Fruit fly (Drosophila melanogaster) whole organism, embryonic: ENCODE measurements around the gene CG34180.

Source experiments
- Abd-B ChIP-seq: fragments of 200-800 bp; sonication (Bioruptor generic); optimal IDR thresholded peaks from 2 replicates; lab custom pipeline; 2018; ENCODE audit warnings: missing biosample characterization, mild to moderate bottlenecking, missing genetic modification characterization, moderate library complexity
- Antp ChIP-seq: fragments of 200-800 bp; sonication (Bioruptor generic); optimal IDR thresholded peaks from 3 replicates; lab custom pipeline; 2016; ENCODE audit warnings: missing biosample characterization, missing genetic modification characterization
- Asciz ChIP-seq: fragments of 200-800 bp; sonication (Bioruptor generic); optimal IDR thresholded peaks from 2 replicates; lab custom pipeline; 2017; ENCODE audit warnings: missing biosample characterization, mild to moderate bottlenecking, missing genetic modification characterization, missing genetic modification reagents
- CG10431 ChIP-seq: fragments of 200-800 bp; sonication (Bioruptor generic); optimal IDR thresholded peaks from 3 replicates; lab custom pipeline; 2018; ENCODE audit warnings: missing biosample characterization, mild to moderate bottlenecking, missing genetic modification characterization
- CG11504 ChIP-seq: fragments of 200-800 bp; sonication (Bioruptor generic); optimal IDR thresholded peaks from 3 replicates; lab custom pipeline; 2019; ENCODE audit warnings: missing biosample characterization, mild to moderate bottlenecking, missing genetic modification characterization, moderate library complexity
- CG12104 ChIP-seq: fragments of 200-800 bp; sonication (Bioruptor generic); optimal IDR thresholded peaks from 3 replicates; lab custom pipeline; 2016; ENCODE audit warnings: missing biosample characterization, missing genetic modification characterization
- CG12299 ChIP-seq: fragments of 200-800 bp; sonication (Bioruptor generic); optimal IDR thresholded peaks from 2 replicates; lab custom pipeline; 2018; ENCODE audit warnings: missing biosample characterization, mild to moderate bottlenecking, missing genetic modification characterization
- CG13775 ChIP-seq: fragments of 200-800 bp; sonication (Bioruptor generic); optimal IDR thresholded peaks from 3 replicates; lab custom pipeline; 2017; ENCODE audit warnings: missing biosample characterization, mild to moderate bottlenecking, missing genetic modification characterization
- CG15011 ChIP-seq: fragments of 200-800 bp; sonication (Bioruptor generic); optimal IDR thresholded peaks from 3 replicates; lab custom pipeline; 2018; ENCODE audit warnings: missing biosample characterization, mild to moderate bottlenecking, missing genetic modification characterization
- CG16813 ChIP-seq: fragments of 200-800 bp; sonication (Bioruptor generic); IDR thresholded peaks from 3 replicates; pipeline ENCODE4 v1.3.6; 2022; ENCODE audit warnings: missing biosample characterization, missing genetic modification characterization; ENCODE audit not compliant: partially characterized antibody
- CG17361 ChIP-seq: fragments of 200-800 bp; sonication (Bioruptor generic); IDR thresholded peaks from 3 replicates; pipeline ENCODE4 v1.3.6; 2022; ENCODE audit warnings: missing biosample characterization, missing genetic modification characterization
- CG2202 ChIP-seq: fragments of 200-800 bp; sonication (Bioruptor generic); optimal IDR thresholded peaks from 2 replicates; lab custom pipeline; 2018; ENCODE audit warnings: missing biosample characterization, mild to moderate bottlenecking, missing genetic modification characterization
- CG6765 ChIP-seq: fragments of 200-800 bp; sonication (Bioruptor generic); optimal IDR thresholded peaks from 3 replicates; lab custom pipeline; 2017; ENCODE audit warnings: missing biosample characterization, mild to moderate bottlenecking, missing genetic modification characterization
- CG7372 ChIP-seq: fragments of 200-800 bp; sonication (Bioruptor generic); IDR thresholded peaks from 2 replicates; pipeline ENCODE4 v1.3.6; 2022; ENCODE audit warnings: missing biosample characterization, missing genetic modification characterization
- CG7786 ChIP-seq: fragments of 200-800 bp; sonication (Bioruptor generic); optimal IDR thresholded peaks from 2 replicates; lab custom pipeline; 2016; ENCODE audit warnings: missing biosample characterization, missing genetic modification characterization
- CG8765 ChIP-seq: fragments of 200-800 bp; sonication (Bioruptor generic); IDR thresholded peaks from 2 replicates; pipeline ENCODE4 v1.3.6; 2022; ENCODE audit warnings: missing biosample characterization, missing genetic modification characterization
- CG8944 ChIP-seq: fragments of 200-800 bp; sonication (Bioruptor generic); optimal IDR thresholded peaks from 3 replicates; lab custom pipeline; 2016; ENCODE audit warnings: missing biosample characterization, missing genetic modification characterization
- CG9817 ChIP-seq: fragments of 200-800 bp; sonication (Bioruptor generic); optimal IDR thresholded peaks from 2 replicates; lab custom pipeline; 2018; ENCODE audit warnings: missing biosample characterization, mild to moderate bottlenecking, missing genetic modification characterization, moderate library complexity
- CkIIα-i1 ChIP-seq: fragments of 200-800 bp; sonication (Bioruptor generic); IDR thresholded peaks from 2 replicates; pipeline ENCODE4 v1.3.6; 2022; ENCODE audit warnings: missing biosample characterization, missing genetic modification characterization
- Dfd ChIP-seq, 2 experiments: fragments of >200 bp; optimal IDR thresholded peaks; 2 replicates each; lab custom pipeline; 2017; ENCODE audit warnings: missing biosample characterization in 2 of 2, missing genetic modification characterization in 2 of 2
- Doc2 ChIP-seq: fragments of 200-800 bp; sonication (Bioruptor generic); IDR thresholded peaks from 2 replicates; pipeline ENCODE4 v1.3.6; 2022; ENCODE audit warnings: missing biosample characterization, missing genetic modification characterization
- H15 ChIP-seq: fragments of 200-800 bp; sonication (Bioruptor generic); IDR thresholded peaks from 3 replicates; pipeline ENCODE4 v1.3.6; 2022; ENCODE audit warnings: missing biosample characterization, missing genetic modification characterization
- HHEX ChIP-seq: fragments of 200-800 bp; sonication (Bioruptor generic); optimal IDR thresholded peaks from 3 replicates; lab custom pipeline; 2017; ENCODE audit warnings: missing biosample characterization, mild to moderate bottlenecking, missing genetic modification characterization, missing genetic modification reagents
- HLH3B ChIP-seq: fragments of 200-800 bp; sonication (Bioruptor generic); IDR thresholded peaks from 2 replicates; pipeline ENCODE4 v1.3.6; 2022; ENCODE audit warnings: missing biosample characterization, missing genetic modification characterization
- Hr51 ChIP-seq, 2 experiments: fragments of 200-800 bp; sonication (Bioruptor generic); optimal IDR thresholded peaks; 2 replicates in 1 of 2; 3 replicates in 1 of 2; lab custom pipeline; 2016 to 2018; ENCODE audit warnings: missing biosample characterization in 2 of 2, missing genetic modification characterization in 2 of 2, mild to moderate bottlenecking in 1 of 2, moderate library complexity in 1 of 2
- NFAT ChIP-seq: fragments of 200-800 bp; sonication (Bioruptor generic); IDR thresholded peaks from 2 replicates; pipeline ENCODE4 v1.3.6; 2022; ENCODE audit warnings: missing biosample characterization, missing genetic modification characterization
- Sin3A ChIP-seq: fragments of >200 bp; optimal IDR thresholded peaks from 2 replicates; lab custom pipeline; 2018
- Ssrp ChIP-seq: fragments of 200-800 bp; sonication (Bioruptor generic); optimal IDR thresholded peaks from 2 replicates; lab custom pipeline; 2018; ENCODE audit warnings: missing biosample characterization, mild to moderate bottlenecking, missing genetic modification characterization, moderate library complexity
- Trl ChIP-seq, 3 experiments: fragments of >200 bp in 2 of 3; fragments of 200-800 bp in 1 of 3; sonication (Bioruptor generic) in 1 of 3; optimal IDR thresholded peaks; 2 replicates in 1 of 3; 3 replicates in 2 of 3; lab custom pipeline; 2016 to 2017; ENCODE audit warnings: missing biosample characterization in 1 of 3, missing genetic modification characterization in 1 of 3
- bowl ChIP-seq: fragments of 200-800 bp; sonication (Bioruptor generic); IDR thresholded peaks from 2 replicates; pipeline ENCODE4 v1.3.6; 2022; ENCODE audit warnings: missing biosample characterization, missing genetic modification characterization
- cas ChIP-seq: fragments of 200-800 bp; sonication (Bioruptor generic); IDR thresholded peaks from 2 replicates; pipeline ENCODE4 v1.3.6; 2022; ENCODE audit warnings: missing biosample characterization, missing genetic modification characterization
- corto ChIP-seq: fragments of 200-800 bp; sonication (Bioruptor generic); optimal IDR thresholded peaks from 2 replicates; lab custom pipeline; 2016; ENCODE audit warnings: missing biosample characterization, mild to moderate bottlenecking, missing genetic modification characterization, moderate library complexity
- ems ChIP-seq: fragments of 200-800 bp; sonication (Bioruptor generic); optimal IDR thresholded peaks from 3 replicates; lab custom pipeline; 2016; ENCODE audit warnings: missing biosample characterization, missing genetic modification characterization
- ewg ChIP-seq: fragments of 200-800 bp; sonication (Bioruptor generic); optimal IDR thresholded peaks from 3 replicates; lab custom pipeline; 2017; ENCODE audit warnings: mild to moderate bottlenecking, missing biosample characterization, missing genetic modification reagents, missing genetic modification characterization
- eyg ChIP-seq: fragments of 200-800 bp; sonication (Bioruptor generic); optimal IDR thresholded peaks from 3 replicates; lab custom pipeline; 2016; ENCODE audit warnings: missing biosample characterization, missing genetic modification characterization
- jigr1 ChIP-seq: fragments of 200-800 bp; sonication (Bioruptor generic); IDR thresholded peaks from 3 replicates; pipeline ENCODE4 v1.3.6; 2022; ENCODE audit warnings: missing biosample characterization, missing genetic modification characterization
- kay ChIP-seq: fragments of 200-800 bp; sonication (Bioruptor generic); optimal IDR thresholded peaks from 2 replicates; lab custom pipeline; 2016; ENCODE audit warnings: missing biosample characterization, missing genetic modification characterization
- lmd ChIP-seq: fragments of 200-800 bp; sonication (Bioruptor generic); IDR thresholded peaks from 2 replicates; pipeline ENCODE4 v1.3.6; 2022; ENCODE audit warnings: missing biosample characterization, missing genetic modification characterization
- org-1 ChIP-seq: fragments of 200-800 bp; sonication (Bioruptor generic); optimal IDR thresholded peaks from 2 replicates; lab custom pipeline; 2017; ENCODE audit warnings: missing biosample characterization, missing genetic modification characterization
- otp ChIP-seq: fragments of 200-800 bp; sonication (Bioruptor generic); IDR thresholded peaks from 3 replicates; pipeline ENCODE4, ENCODE4 v1.3.6; 2022; ENCODE audit warnings: missing biosample characterization, missing genetic modification characterization
- prd ChIP-seq, 3 experiments: fragments of >200 bp in 2 of 3; fragments of 200-800 bp in 1 of 3; sonication (Bioruptor generic) in 1 of 3; optimal IDR thresholded peaks in 2 of 3; IDR thresholded peaks in 1 of 3; 2 replicates in 2 of 3; 3 replicates in 1 of 3; pipeline versions ENCODE4 v1.3.6 to Lab custom; 2017 to 2022; ENCODE audit warnings: missing biosample characterization in 1 of 3, missing genetic modification characterization in 1 of 3
- pros ChIP-seq: fragments of 200-800 bp; sonication (Bioruptor generic); optimal IDR thresholded peaks from 3 replicates; lab custom pipeline; 2019; ENCODE audit warnings: missing biosample characterization, mild to moderate bottlenecking, missing genetic modification characterization, moderate library complexity
- run ChIP-seq: fragments of 200-800 bp; sonication (Bioruptor generic); optimal IDR thresholded peaks from 3 replicates; lab custom pipeline; 2018; ENCODE audit warnings: missing biosample characterization, mild to moderate bottlenecking, missing genetic modification characterization
- schlank ChIP-seq: fragments of 200-800 bp; sonication (Bioruptor generic); optimal IDR thresholded peaks from 2 replicates; lab custom pipeline; 2018; ENCODE audit warnings: missing biosample characterization, mild to moderate bottlenecking, missing genetic modification characterization
- slbo ChIP-seq: fragments of 200-800 bp; sonication (Bioruptor generic); IDR thresholded peaks from 2 replicates; pipeline ENCODE4 v1.3.6; 2022; ENCODE audit warnings: missing biosample characterization, missing genetic modification characterization
- slp2 ChIP-seq: fragments of 200-800 bp; sonication (Bioruptor generic); optimal IDR thresholded peaks from 2 replicates; lab custom pipeline; 2016; ENCODE audit warnings: missing biosample characterization, missing genetic modification characterization
- sob ChIP-seq: fragments of 200-800 bp; sonication (Bioruptor generic); IDR thresholded peaks from 2 replicates; pipeline ENCODE4 v1.3.6; 2022; ENCODE audit warnings: missing biosample characterization, missing genetic modification characterization
- sug ChIP-seq: fragments of 200-800 bp; optimal IDR thresholded peaks from 2 replicates; lab custom pipeline; 2019; ENCODE audit warnings: missing biosample characterization, mild to moderate bottlenecking, missing genetic modification characterization, moderate library complexity
- toy ChIP-seq: fragments of 200-800 bp; sonication (Bioruptor generic); IDR thresholded peaks from 2 replicates; pipeline ENCODE4 v1.3.6; 2022; ENCODE audit warnings: missing biosample characterization, missing genetic modification characterization
- wor ChIP-seq: fragments of 200-800 bp; sonication (Bioruptor generic); IDR thresholded peaks from 2 replicates; pipeline ENCODE4 v1.3.6; 2022; ENCODE audit warnings: missing biosample characterization, missing genetic modification characterization

Gene CG34180

dm6 chr2L:6082936-6083627 is 22.8 kb downstream of the CG34180 start (continued):
- TF ChIP-seq H15 (GFP tag; lab: Robert Waterston, UW): no peak
- 0 out of 2 replicates have a peak, but pooled peaks have one; percentile 51 for TF ChIP-seq CG7372 (GFP tag; lab: Robert Waterston, UW)
- no peak for TF ChIP-seq CG8765 (GFP tag; lab: Robert Waterston, UW)
- no peak for TF ChIP-seq pros (GFP tag; lab: Kevin White, UChicago)
- no peak for TF ChIP-seq Abd-B (GFP tag; lab: Kevin White, UChicago)
- peak; percentile 14; the same call in 1 of the 2 replicates for TF ChIP-seq NFAT (GFP tag; lab: Robert Waterston, UW)
- TF ChIP-seq CG10431 (GFP tag; lab: Kevin White, UChicago): no peak
- no peak for TF ChIP-seq Sin3A (lab: Kevin White, UChicago)
- TF ChIP-seq Antp (GFP tag; lab: Kevin White, UChicago): no peak
- no peak for TF ChIP-seq otp (GFP tag; lab: Robert Waterston, UW)
- peak; percentile 10 to 87 for TF ChIP-seq Trl (optimal IDR thresholded peaks at IDR 0.05; lab: Kevin White, UChicago)
- no peak for TF ChIP-seq Trl (GFP tag; optimal IDR thresholded peaks at IDR 0.05; lab: Kevin White, UChicago)
- no peak for TF ChIP-seq CG13775 (GFP tag; lab: Kevin White, UChicago)
- TF ChIP-seq kay (GFP tag; lab: Kevin White, UChicago): no peak
- no peak for TF ChIP-seq jigr1
- no peak for TF ChIP-seq run (tag; lab: Kevin White, UChicago)
- no peak for TF ChIP-seq ewg (GFP tag; lab: Kevin White, UChicago)
- no peak for TF ChIP-seq slp2 (GFP tag; lab: Kevin White, UChicago)
- TF ChIP-seq schlank (tag; lab: Kevin White, UChicago): peak; percentile 8
- no peak for TF ChIP-seq CG16813 (GFP tag; lab: Robert Waterston, UW)
- no peak for TF ChIP-seq CG7786 (GFP tag; lab: Kevin White, UChicago)
- TF ChIP-seq Doc2: no peak
- no peak for TF ChIP-seq prd (optimal IDR thresholded peaks at IDR 0.05; lab: Kevin White, UChicago)
- TF ChIP-seq prd (GFP tag; IDR thresholded peaks at IDR 0.05; lab: Robert Waterston, UW): no peak
- peak; percentile 88 for TF ChIP-seq sug (tag; lab: Kevin White, UChicago)
- no peak for TF ChIP-seq wor
- TF ChIP-seq HLH3B (GFP tag; lab: Robert Waterston, UW): no peak
- no peak for TF ChIP-seq Ssrp (tag; lab: Kevin White, UChicago)
- 0 out of 2 replicates have a peak, but pooled peaks have one; percentile 5 for TF ChIP-seq sob (GFP tag; lab: Robert Waterston, UW)
- no peak for TF ChIP-seq CG12299
- TF ChIP-seq Dfd (GFP tag; optimal IDR thresholded peaks at IDR 0.05; lab: Kevin White, UChicago): no peak
- no peak for TF ChIP-seq CG9817 (tag; lab: Kevin White, UChicago)
- peak; percentile 5 for TF ChIP-seq CG6765
- TF ChIP-seq slbo (GFP tag; lab: Robert Waterston, UW): no peak
- TF ChIP-seq CG15011: no peak
- no peak for TF ChIP-seq bowl
- TF ChIP-seq CkIIα-i1 (GFP tag; lab: Robert Waterston, UW): no peak
- no peak for TF ChIP-seq eyg (GFP tag; lab: Kevin White, UChicago)
- TF ChIP-seq CG12104 (GFP tag; lab: Kevin White, UChicago): no peak
- no peak for TF ChIP-seq CG17361 (GFP tag; lab: Robert Waterston, UW)
- TF ChIP-seq CG11504: no peak
- no peak for TF ChIP-seq CG8944
- TF ChIP-seq Asciz (GFP tag; lab: Kevin White, UChicago): no peak
- peak; percentile 45 for TF ChIP-seq HHEX (GFP tag; lab: Kevin White, UChicago)
- no peak for TF ChIP-seq toy (GFP tag; lab: Robert Waterston, UW)
- TF ChIP-seq Hr51 (GFP tag; optimal IDR thresholded peaks at IDR 0.05; lab: Kevin White, UChicago): no peak
- TF ChIP-seq cas (GFP tag; lab: Robert Waterston, UW): no peak
- no peak for TF ChIP-seq ems (GFP tag; lab: Kevin White, UChicago)
- TF ChIP-seq lmd (GFP tag; lab: Robert Waterston, UW): no peak
- TF ChIP-seq org-1 (GFP tag; lab: Kevin White, UChicago): no peak
- no peak for TF ChIP-seq CG2202 (tag; lab: Kevin White, UChicago)
- peak; percentile 58 for TF ChIP-seq corto (GFP tag; lab: Kevin White, UChicago)
